Worm (Caenorhabditis elegans) whole organism, L4/young adult: ENCODE results near the gene srj-23.

Experiments
- W03F9.2 ChIP-seq: fragments of 150-350 bp; optimal IDR thresholded peaks from 2 replicates; lab custom pipeline; 2014; ENCODE audit warnings: missing biosample characterization, missing genetic modification characterization
- dao-5 ChIP-seq: sonication (generic microtip); optimal IDR thresholded peaks from 2 replicates; lab custom pipeline; 2016; ENCODE audit warnings: missing genotype, missing genetic modification characterization, moderate library complexity, missing compliant biosample characterization
- him-1 ChIP-seq: sonication (generic microtip); optimal IDR thresholded peaks from 2 replicates; lab custom pipeline; 2016; ENCODE audit warnings: missing genotype, missing genetic modification reagents, missing genetic modification characterization, missing compliant biosample characterization

srj-23 gene

DNA sequence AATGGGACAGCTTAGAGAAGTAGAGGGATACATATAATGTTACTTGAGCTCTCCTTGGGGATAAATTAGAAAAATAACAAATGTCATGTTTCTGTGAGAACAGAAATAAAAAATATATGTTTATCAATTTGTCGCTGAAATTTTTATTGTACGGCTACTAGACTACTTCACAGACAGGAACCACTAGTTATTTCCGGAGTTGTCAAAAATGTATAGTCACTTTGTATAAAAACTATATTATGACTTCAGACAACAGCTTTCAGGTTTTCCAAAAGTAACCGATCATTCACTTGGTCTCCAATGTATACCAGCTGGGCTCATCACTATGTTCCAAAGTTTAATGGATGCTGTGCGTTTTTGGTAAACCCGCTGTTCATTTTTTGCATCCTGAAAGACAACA is at the start of gene srj-23:
Gene srj-23, plus strand, starts transcription at position 301 of the 400 bp plus-strand sequence.
- TF ChIP-seq W03F9.2 (tag; lab: Kevin White, UChicago) (no peak), him-1 (tag; lab: Kevin White, UChicago) (no peak), dao-5 (no peak)

- no peak for TF ChIP-seq dao-5
- no peak for TF ChIP-seq W03F9.2 (tag; lab: Kevin White, UChicago)
- no peak for TF ChIP-seq him-1 (tag; lab: Kevin White, UChicago)
Observed at ce11 chrV:1408116-1408515, 43.3 kb upstream of the srj-23 start.

DNA sequence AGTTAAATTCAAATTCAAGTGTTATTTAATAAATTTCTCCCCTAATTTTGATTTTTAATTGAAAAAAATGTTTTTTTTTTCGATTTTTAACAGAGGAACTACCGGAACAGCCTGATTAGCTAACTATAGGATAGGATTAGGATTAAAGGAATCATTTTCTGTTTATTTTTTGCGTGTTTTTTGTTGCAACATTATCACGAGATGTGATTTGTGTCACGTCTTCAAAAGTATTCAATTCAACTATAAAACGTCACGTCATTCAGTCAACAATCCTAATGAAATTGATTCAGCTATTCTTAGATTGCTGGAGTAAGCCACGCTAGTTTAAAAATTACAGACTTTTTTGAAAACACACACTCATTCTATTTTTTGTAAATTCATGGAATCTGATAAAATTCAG is 40.7 kb upstream of the srj-23 start:
- TF ChIP-seq W03F9.2 (tag; lab: Kevin White, UChicago) (no peak), dao-5 (no peak), him-1 (tag; lab: Kevin White, UChicago) (no peak)

DNA sequence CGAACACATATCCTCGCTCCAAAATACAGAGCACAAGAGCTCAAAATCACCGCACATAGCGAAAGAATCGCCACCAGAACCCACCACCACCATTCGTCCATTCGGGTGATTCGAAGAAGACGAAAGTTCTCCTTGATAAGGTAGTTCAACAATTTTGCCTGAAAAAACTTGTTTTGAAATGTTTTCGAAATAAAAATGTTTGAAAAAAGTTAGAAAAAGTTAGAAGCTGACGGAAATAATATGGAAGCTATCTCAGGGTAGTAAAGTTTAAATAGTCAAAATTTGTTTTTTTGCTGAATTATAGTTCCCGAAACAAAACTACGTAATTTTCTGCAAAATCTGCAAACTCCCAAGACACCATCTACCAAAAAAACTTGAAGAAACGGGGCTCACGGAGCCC is 40.0 kb upstream of the srj-23 start, which contains the start of gene snt-5:
Gene snt-5, minus strand, starts transcription at position 101 of the 400 bp plus-strand sequence.
- TF ChIP-seq him-1 (tag; lab: Kevin White, UChicago) = no peak
- TF ChIP-seq dao-5 = no peak
- no peak for TF ChIP-seq W03F9.2 (tag; lab: Kevin White, UChicago)

DNA sequence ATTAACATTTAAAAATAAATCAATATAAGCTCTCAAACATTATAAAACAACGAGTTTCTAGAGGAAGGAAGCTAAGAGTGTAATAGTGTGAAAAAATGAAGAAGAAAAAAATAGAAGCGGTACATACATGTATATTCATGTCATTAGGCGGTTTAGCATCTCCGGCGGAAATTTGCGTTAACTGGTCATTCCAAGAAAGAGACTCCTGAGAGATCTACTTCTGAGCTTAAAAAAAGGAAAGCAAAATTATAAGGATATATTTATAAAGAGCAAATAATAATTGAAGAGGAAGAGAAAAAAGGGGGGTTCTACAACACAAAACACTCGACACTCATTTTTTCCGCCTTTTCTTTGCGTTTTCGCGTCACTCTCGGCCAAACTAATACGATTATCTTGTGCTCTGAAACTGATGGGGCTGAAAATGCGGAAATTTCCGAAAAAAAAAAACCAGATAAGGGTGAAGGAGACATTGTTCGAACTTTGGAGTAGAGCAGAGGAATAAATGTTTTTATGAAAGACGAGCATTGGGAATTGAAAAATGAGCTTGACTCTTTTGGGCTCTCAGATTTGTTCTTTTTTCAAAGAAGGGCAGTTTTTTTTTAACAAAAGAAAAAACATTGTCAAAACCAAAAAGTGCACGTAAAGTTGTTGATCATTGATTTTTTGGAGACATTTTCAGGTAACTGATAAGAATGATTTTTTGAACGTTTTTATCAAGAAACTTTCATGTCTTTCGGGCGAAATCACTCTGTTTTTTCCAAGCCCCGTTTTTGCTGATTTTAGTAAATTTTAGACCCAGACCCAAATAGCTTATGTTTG is 36.6 kb upstream of the srj-23 start:
- TF ChIP-seq W03F9.2 (tag; lab: Kevin White, UChicago) (no peak), him-1 (tag; lab: Kevin White, UChicago) (no peak), dao-5 (no peak)

DNA sequence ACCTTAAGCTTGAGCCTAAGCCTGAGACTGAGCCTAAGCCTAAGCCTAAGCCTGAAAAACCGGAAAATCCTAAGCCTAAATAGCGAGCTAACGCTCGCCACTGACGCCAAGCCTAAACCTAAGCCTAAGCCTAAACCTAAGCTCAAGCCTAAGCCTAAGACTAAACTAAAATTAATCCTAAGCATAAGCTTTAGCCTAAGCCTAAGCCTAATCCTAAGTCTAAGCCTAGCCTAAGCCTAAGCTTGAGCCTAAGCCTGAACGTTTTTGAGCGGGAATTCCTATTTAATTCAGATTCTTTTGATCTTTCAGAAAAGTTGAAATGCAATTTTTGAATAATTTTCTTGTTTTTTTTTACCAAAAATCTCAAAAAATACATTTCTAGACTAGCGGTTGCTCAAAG is 35.3 kb upstream of the srj-23 start:
- TF ChIP-seq dao-5 = no peak
- TF ChIP-seq W03F9.2 (tag; lab: Kevin White, UChicago) = no peak
- TF ChIP-seq him-1 (tag; lab: Kevin White, UChicago) = no peak

DNA sequence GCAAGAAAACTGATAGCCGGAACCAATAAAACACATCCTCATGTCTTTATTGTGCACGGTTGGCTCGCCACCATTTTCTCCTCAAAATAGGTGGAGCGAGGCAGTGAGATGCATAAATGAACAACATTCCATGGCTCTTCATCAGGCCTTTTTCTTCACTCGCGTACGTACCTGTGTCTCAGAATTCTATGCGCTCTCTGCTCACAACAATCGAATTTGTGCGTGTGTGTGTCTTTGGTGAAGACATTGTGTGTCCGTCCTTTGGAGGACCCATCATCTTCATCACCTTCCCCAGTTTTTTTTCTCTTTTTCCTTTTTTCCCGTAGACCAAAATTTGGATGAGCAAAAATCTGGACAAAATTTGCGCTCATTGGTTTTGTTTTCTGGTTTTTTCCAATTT is 29.2 kb upstream of the srj-23 start:
- no peak for TF ChIP-seq him-1 (tag; lab: Kevin White, UChicago)
- TF ChIP-seq dao-5 = no peak
- TF ChIP-seq W03F9.2 (tag; lab: Kevin White, UChicago) = no peak

DNA sequence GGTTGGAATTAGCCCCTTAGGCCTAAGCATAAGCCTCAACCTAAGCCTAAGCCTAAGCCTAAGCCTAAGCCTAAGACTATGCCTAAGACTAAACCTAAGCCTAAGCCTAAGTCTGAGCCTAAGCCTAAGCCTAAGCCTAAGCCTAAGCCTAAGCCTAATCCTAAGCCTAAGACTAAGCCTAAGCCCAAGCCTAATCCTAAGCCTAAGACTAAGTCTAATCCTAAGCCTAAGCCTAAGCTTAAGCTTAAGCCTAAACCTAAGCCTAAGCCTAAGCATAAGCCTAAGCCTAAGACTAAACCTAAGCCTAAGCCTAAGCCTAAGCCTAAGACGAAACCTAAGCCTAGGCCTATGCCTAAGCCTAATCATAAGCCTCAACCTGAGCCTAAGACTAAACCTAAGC is 28.1 kb upstream of the srj-23 start:
- TF ChIP-seq dao-5 (no peak), him-1 (tag; lab: Kevin White, UChicago) (no peak), W03F9.2 (tag; lab: Kevin White, UChicago) (no peak)

ce11 chrV:1425595-1425994 is 25.8 kb upstream of the srj-23 start, which contains the start of gene R12A1.3:
TSS of gene R12A1.3 (minus strand) at chrV:1425794.
- TF ChIP-seq dao-5 = no peak
- no peak for TF ChIP-seq him-1 (tag; lab: Kevin White, UChicago)
- no peak for TF ChIP-seq W03F9.2 (tag; lab: Kevin White, UChicago)

ce11 chrV:1431702-1432187 is 19.7 kb upstream of the srj-23 start, which contains the start of gene ges-1:
TSS of gene ges-1 (minus strand) at chrV:1432137.
- TF ChIP-seq him-1 (tag; lab: Kevin White, UChicago) (no peak), W03F9.2 (tag; lab: Kevin White, UChicago) (no peak), dao-5 (no peak)

ce11 chrV:1432500-1433418 is 18.7 kb upstream of the srj-23 start:
- no peak for TF ChIP-seq W03F9.2 (tag; lab: Kevin White, UChicago)

ce11 chrV:1433419-1433765 is 18.0 kb upstream of the srj-23 start:
- TF ChIP-seq W03F9.2 (tag; lab: Kevin White, UChicago) = no peak
- no peak for TF ChIP-seq dao-5
- TF ChIP-seq him-1 (tag; lab: Kevin White, UChicago) = no peak

- no peak for TF ChIP-seq dao-5
- no peak for TF ChIP-seq W03F9.2 (tag; lab: Kevin White, UChicago)
- TF ChIP-seq him-1 (tag; lab: Kevin White, UChicago) = no peak
Observed at ce11 chrV:1434398-1434797, 17.0 kb upstream of the srj-23 start.

- TF ChIP-seq W03F9.2 (tag; lab: Kevin White, UChicago) (no peak), him-1 (tag; lab: Kevin White, UChicago) (no peak), dao-5 (no peak)
Observed at ce11 chrV:1435106-1435505, 16.3 kb upstream of the srj-23 start.
